Worm (Caenorhabditis elegans) whole organism, L2 larva: Measurements from ENCODE around the gene cnc-1.
A peak's percentile ranks its signal among the peaks of the same experiment; 100 is the strongest.

Experiments used
- C34F6.9 ChIP-seq: fragments of 150-350 bp; optimal IDR thresholded peaks from 2 replicates; lab custom pipeline; 2014; ENCODE audit warnings: missing biosample characterization, missing genetic modification characterization
- Y55F3AM.14 ChIP-seq: fragments of 200-800 bp; sonication (Bioruptor generic); optimal IDR thresholded peaks from 2 replicates; lab custom pipeline; 2018; ENCODE audit warnings: mild to moderate bottlenecking, missing genetic modification characterization, missing compliant biosample characterization
- aly-2 ChIP-seq: fragments of 150-350 bp; optimal IDR thresholded peaks from 2 replicates; lab custom pipeline; 2014; ENCODE audit warnings: missing biosample characterization, missing genetic modification characterization
- ama-1 ChIP-seq: fragments of 150-350 bp; optimal IDR thresholded peaks from 2 replicates; lab custom pipeline; 2018; ENCODE audit warnings: inconsistent platforms
- blmp-1 ChIP-seq: sonication (generic microtip); optimal IDR thresholded peaks from 2 replicates; lab custom pipeline; 2017; ENCODE audit warnings: missing genetic modification characterization, mild to moderate bottlenecking, missing compliant biosample characterization, antibody characterized with exemption, moderate library complexity; ENCODE audit not compliant: insufficient read depth
- ceh-82 ChIP-seq: fragments of 150-350 bp; optimal IDR thresholded peaks from 2 replicates; lab custom pipeline; 2014; ENCODE audit warnings: missing biosample characterization, missing genetic modification characterization
- crh-2 ChIP-seq: sonication (generic microtip); optimal IDR thresholded peaks from 2 replicates; lab custom pipeline; 2017; ENCODE audit warnings: missing biosample characterization, missing genetic modification characterization
- dmd-4 ChIP-seq: sonication (generic microtip); optimal IDR thresholded peaks from 2 replicates; lab custom pipeline; 2017; ENCODE audit warnings: missing biosample characterization, missing genetic modification characterization
- elt-3 ChIP-seq: sonication (generic microtip); optimal IDR thresholded peaks from 2 replicates; lab custom pipeline; 2017; ENCODE audit warnings: missing biosample characterization, missing genetic modification characterization
- fos-1 ChIP-seq: fragments of 150-350 bp; optimal IDR thresholded peaks from 2 replicates; lab custom pipeline; 2014; ENCODE audit warnings: missing biosample characterization, missing genetic modification characterization
- gmeb-1 ChIP-seq: fragments of 150-350 bp; optimal IDR thresholded peaks from 2 replicates; lab custom pipeline; 2014; ENCODE audit warnings: missing biosample characterization, missing genetic modification characterization
- lin-11 ChIP-seq: fragments of 150-350 bp; sonication (generic microtip); optimal IDR thresholded peaks from 2 replicates; lab custom pipeline; 2014; ENCODE audit warnings: missing biosample characterization, missing genetic modification characterization, inconsistent platforms, mixed read lengths
- lin-13 ChIP-seq: fragments of 150-350 bp; optimal IDR thresholded peaks from 2 replicates; lab custom pipeline; 2014; ENCODE audit warnings: missing biosample characterization, missing genetic modification reagents, missing genetic modification characterization
- lsy-2 ChIP-seq, 2 experiments: fragments of 150-350 bp in 1 of 2; sonication (generic microtip) in 1 of 2; optimal IDR thresholded peaks; 2 replicates each; lab custom pipeline; 2014 to 2017; ENCODE audit warnings: missing biosample characterization in 2 of 2, missing genetic modification characterization in 2 of 2
- mbf-1 ChIP-seq: sonication (generic microtip); optimal IDR thresholded peaks from 2 replicates; lab custom pipeline; 2017; ENCODE audit warnings: missing biosample characterization, missing genetic modification characterization
- mdl-1 ChIP-seq, 2 experiments: fragments of 150-350 bp in 1 of 2; sonication (generic microtip) in 1 of 2; optimal IDR thresholded peaks; 2 replicates each; lab custom pipeline; 2017; ENCODE audit warnings: missing biosample characterization in 2 of 2, missing genetic modification characterization in 2 of 2
- nhr-10 ChIP-seq: sonication (generic microtip); optimal IDR thresholded peaks from 2 replicates; lab custom pipeline; 2017; ENCODE audit warnings: missing biosample characterization, missing genetic modification characterization
- nhr-11 ChIP-seq: fragments of 150-350 bp; optimal IDR thresholded peaks from 2 replicates; lab custom pipeline; 2014; ENCODE audit warnings: missing biosample characterization, missing genetic modification characterization
- nhr-12 ChIP-seq: fragments of 150-350 bp; optimal IDR thresholded peaks from 2 replicates; lab custom pipeline; 2014; ENCODE audit warnings: missing biosample characterization, missing genetic modification characterization
- nhr-21 ChIP-seq: fragments of 150-350 bp; optimal IDR thresholded peaks from 2 replicates; lab custom pipeline; 2014; ENCODE audit warnings: missing biosample characterization, missing genetic modification characterization
- nhr-237 ChIP-seq: fragments of 150-350 bp; optimal IDR thresholded peaks from 2 replicates; lab custom pipeline; 2014; ENCODE audit warnings: missing biosample characterization, missing genetic modification characterization
- nhr-6 ChIP-seq: fragments of 150-350 bp; optimal IDR thresholded peaks from 2 replicates; lab custom pipeline; 2014; ENCODE audit warnings: missing biosample characterization, missing genetic modification characterization
- sem-4 ChIP-seq: fragments of 150-350 bp; optimal IDR thresholded peaks from 2 replicates; lab custom pipeline; 2014; ENCODE audit warnings: missing biosample characterization, missing genetic modification reagents, missing genetic modification characterization
- skn-1 ChIP-seq: sonication (generic microtip); optimal IDR thresholded peaks from 2 replicates; lab custom pipeline; 2017; ENCODE audit warnings: missing biosample characterization, missing genetic modification characterization
- sma-9 ChIP-seq, 2 experiments: fragments of 150-350 bp in 1 of 2; sonication (generic microtip) in 1 of 2; optimal IDR thresholded peaks; 2 replicates each; lab custom pipeline; 2014 to 2016; ENCODE audit warnings: missing genetic modification characterization in 2 of 2, mild to moderate bottlenecking in 1 of 2, missing biosample characterization in 1 of 2, missing compliant biosample characterization in 1 of 2, missing genetic modification reagents in 1 of 2, moderate library complexity in 1 of 2
- snpc-4 ChIP-seq: fragments of 150-350 bp; optimal IDR thresholded peaks from 2 replicates; lab custom pipeline; 2014; ENCODE audit warnings: missing biosample characterization, missing genetic modification characterization
- unc-62 ChIP-seq: fragments of 150-350 bp; optimal IDR thresholded peaks from 2 replicates; lab custom pipeline; 2014; ENCODE audit warnings: missing biosample characterization, missing genetic modification reagents, missing genetic modification characterization
- zag-1 ChIP-seq: fragments of 150-350 bp; optimal IDR thresholded peaks from 2 replicates; lab custom pipeline; 2014; ENCODE audit warnings: missing biosample characterization, missing genetic modification characterization
- ztf-1 ChIP-seq: fragments of 200-800 bp; sonication (Bioruptor generic); conservative IDR thresholded peaks from 2 replicates; pipeline ENCODE4 v1.3.6; 2022; ENCODE audit warnings: missing genetic modification characterization, missing compliant biosample characterization

Gene cnc-1

DNA sequence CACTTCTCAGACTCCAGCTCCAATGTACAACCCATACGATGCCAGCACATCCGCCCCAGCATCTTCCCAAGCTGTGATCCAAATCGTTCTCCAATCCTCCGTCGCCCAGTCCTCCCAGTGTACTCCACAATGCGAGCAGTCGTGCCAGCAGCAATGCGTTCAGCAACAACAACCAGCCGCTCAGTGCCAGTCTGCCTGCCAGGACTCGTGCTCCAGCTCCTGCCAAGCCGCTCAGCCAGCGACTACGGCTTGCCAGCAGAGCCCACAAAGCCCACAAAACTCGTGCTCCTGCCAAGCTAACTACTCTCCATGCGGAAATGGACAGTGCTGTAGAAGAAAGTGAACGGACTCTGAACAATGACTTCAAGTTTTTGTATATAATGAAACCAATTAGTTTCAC, 21.9 kb upstream of the cnc-1 start:
- TF ChIP-seq aly-2 (tag; lab: Kevin White, UChicago) (no peak), nhr-21 (tag; lab: Kevin White, UChicago) (no peak), sem-4 (tag; lab: Kevin White, UChicago) (no peak), snpc-4 (tag; lab: Kevin White, UChicago) (no peak), mdl-1 (tag; optimal IDR thresholded peaks at IDR 0.05; lab: Kevin White, UChicago) (no peak), elt-3 (tag; lab: Kevin White, UChicago) (no peak), crh-2 (tag; lab: Kevin White, UChicago) (no peak), nhr-6 (tag; lab: Kevin White, UChicago) (no peak), skn-1 (tag; lab: Kevin White, UChicago) (no peak)
- TF ChIP-seq, all 48 proteins: peak for 0

DNA sequence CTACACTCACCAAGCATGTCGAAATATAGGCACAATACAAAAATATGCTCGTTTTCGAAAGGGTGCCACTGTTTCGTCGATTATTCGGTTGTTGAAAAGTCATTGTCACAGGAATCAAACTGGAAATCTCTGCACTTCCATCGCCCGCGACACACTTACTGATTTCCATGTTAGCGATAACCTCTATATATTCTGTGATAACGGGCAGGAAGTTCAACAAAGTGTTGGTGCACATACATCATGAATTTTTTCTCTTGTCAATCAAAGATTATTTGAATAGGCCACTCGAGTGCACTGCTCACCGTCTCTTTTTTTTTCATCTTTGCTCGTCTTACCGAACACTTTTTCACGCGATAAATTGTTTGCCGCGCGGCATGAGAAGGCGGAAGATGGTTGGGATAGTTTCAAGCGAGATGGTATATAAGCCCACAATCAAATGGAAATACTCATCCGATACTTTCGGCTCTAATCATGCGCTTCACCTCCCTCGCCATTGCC, 20.5 kb upstream of the cnc-1 start, which contains the start of the genes fpn-1.2 and pqn-54:
Gene fpn-1.2, minus strand, starts transcription at position 157 of the 498 bp plus-strand sequence.
Gene pqn-54, plus strand, starts transcription at position 448 of the 498 bp plus-strand sequence.
- TF ChIP-seq sma-9 (GFP tag; optimal IDR thresholded peaks at IDR 0.05; lab: Kevin White, UChicago), result peak; percentile 11
- TF ChIP-seq sma-9 (tag; optimal IDR thresholded peaks at IDR 0.05; lab: Kevin White, UChicago), result no peak
- no peak for TF ChIP-seq aly-2 (tag; lab: Kevin White, UChicago)
- TF ChIP-seq nhr-10, result no peak
- no peak for TF ChIP-seq nhr-12 (tag; lab: Kevin White, UChicago)
- no peak for TF ChIP-seq elt-3 (tag; lab: Kevin White, UChicago)
- no peak for TF ChIP-seq lin-13 (GFP tag; lab: Kevin White, UChicago)
- TF ChIP-seq fos-1 (tag; lab: Kevin White, UChicago), result peak; percentile 37
- no peak for TF ChIP-seq ceh-82

DNA sequence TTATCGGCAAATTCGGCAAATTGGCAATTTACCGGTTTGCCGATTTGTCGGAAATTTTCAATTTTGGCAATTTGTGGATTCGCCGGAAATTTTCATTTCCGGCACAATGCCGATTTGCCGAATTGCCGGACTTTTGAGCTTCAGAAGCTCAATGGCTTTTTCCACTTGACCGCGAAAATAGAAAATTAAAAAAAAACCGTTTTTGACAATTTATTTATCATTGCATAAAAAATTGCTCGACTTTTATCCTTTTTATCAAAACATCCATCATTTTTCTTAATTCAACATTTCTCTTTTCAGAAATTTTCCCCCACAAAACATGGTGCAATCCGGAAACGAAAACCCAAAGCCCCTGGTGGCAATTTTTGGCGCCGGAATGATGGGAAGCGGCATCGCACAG, 16.0 kb upstream of the cnc-1 start, which contains the start of gene hacd-1:
Gene hacd-1, plus strand, starts transcription at position 301 of the 400 bp plus-strand sequence.
- TF ChIP-seq lin-13 (GFP tag; lab: Kevin White, UChicago) (no peak), sma-9 (GFP tag; optimal IDR thresholded peaks at IDR 0.05; lab: Kevin White, UChicago) (no peak), sma-9 (tag; optimal IDR thresholded peaks at IDR 0.05; lab: Kevin White, UChicago) (no peak), lin-11 (tag; lab: Kevin White, UChicago) (no peak), dmd-4 (tag; lab: Kevin White, UChicago) (no peak), Y55F3AM.14 (no peak), gmeb-1 (tag; lab: Kevin White, UChicago) (no peak), C34F6.9 (no peak), ama-1 (lab: Kevin White, UChicago) (no peak), nhr-11 (no peak), blmp-1 (tag; lab: Kevin White, UChicago) (no peak), aly-2 (tag; lab: Kevin White, UChicago) (no peak), nhr-12 (tag; lab: Kevin White, UChicago) (no peak), nhr-237 (tag; lab: Kevin White, UChicago) (no peak), unc-62 (GFP tag; lab: Kevin White, UChicago) (no peak), ztf-1 (GFP tag; lab: Robert Waterston, UW) (no peak), zag-1 (no peak)

DNA sequence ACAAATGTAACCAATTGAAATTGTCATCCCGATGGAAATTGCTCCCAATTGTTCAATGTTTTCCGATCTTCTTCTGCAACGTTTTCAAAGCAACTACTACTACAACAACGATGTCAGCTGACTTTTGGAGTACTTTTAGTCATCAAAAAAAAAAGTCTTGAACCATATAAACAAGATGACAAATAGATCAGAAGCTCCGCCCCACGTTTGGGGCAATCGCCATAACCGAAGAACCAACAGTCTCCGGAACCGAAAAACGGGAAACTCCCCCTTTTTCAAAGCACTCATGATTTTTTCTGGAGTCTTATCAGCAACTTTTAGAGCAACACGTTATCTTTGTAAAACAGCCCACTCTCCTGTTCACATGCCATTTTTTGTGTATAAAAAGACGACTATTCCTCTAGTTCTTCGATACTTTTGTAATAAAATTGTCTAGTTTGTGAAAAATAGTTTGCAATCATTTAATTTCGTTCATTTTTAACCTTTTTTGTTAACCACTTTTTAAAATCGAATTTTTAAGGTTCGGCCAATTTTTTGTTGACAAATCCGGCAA, 15.4 kb upstream of the cnc-1 start:
- peak; percentile 56 for TF ChIP-seq sma-9 (GFP tag; optimal IDR thresholded peaks at IDR 0.05; lab: Kevin White, UChicago)
- TF ChIP-seq sma-9 (tag; optimal IDR thresholded peaks at IDR 0.05; lab: Kevin White, UChicago), result no peak
- TF ChIP-seq mdl-1 (tag; optimal IDR thresholded peaks at IDR 0.05; lab: Kevin White, UChicago), result no peak
- TF ChIP-seq mbf-1 (tag; lab: Kevin White, UChicago), result no peak
- TF ChIP-seq fos-1 (tag; lab: Kevin White, UChicago), result peak; percentile 33
- no peak for TF ChIP-seq dmd-4 (tag; lab: Kevin White, UChicago)
- TF ChIP-seq crh-2 (tag; lab: Kevin White, UChicago), result peak; percentile 2
- TF ChIP-seq gmeb-1 (tag; lab: Kevin White, UChicago), result peak; percentile 14
- TF ChIP-seq, all 48 proteins: peak for 4

DNA sequence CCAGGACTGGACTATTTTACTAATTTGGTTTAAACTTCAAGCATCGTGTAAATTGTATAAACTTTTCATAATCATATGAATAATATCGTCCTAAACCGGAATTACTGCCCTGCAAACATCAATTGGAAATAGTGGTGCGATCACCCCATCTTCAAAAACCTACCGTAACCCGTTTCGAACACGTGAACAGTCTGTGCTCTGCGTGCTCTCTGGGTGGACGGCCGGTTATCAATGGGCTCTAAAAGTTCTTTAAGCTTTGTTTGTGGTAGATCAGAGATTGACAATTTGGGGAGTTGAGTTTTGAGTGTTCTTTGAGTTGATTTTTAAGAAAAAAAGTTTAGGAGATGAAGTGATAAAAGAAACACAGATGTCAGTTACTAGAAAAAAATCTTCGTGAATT, 12.5 kb upstream of the cnc-1 start:
- TF ChIP-seq sma-9 (GFP tag; optimal IDR thresholded peaks at IDR 0.05; lab: Kevin White, UChicago) (peak; percentile 45), sma-9 (tag; optimal IDR thresholded peaks at IDR 0.05; lab: Kevin White, UChicago) (no peak), lsy-2 (tag; optimal IDR thresholded peaks at IDR 0.05; lab: Kevin White, UChicago) (peak in 1 of 2 experiments; percentile 41), gmeb-1 (tag; lab: Kevin White, UChicago) (no peak)
